Worm (Caenorhabditis elegans): ENCODE measurements around the gene ceh-75.

Gene ceh-75

ce11 chrV:9909624-9910023 lies 11.5 kb upstream of the ceh-75 start:
- TF ChIP-seq elt-3 (tag; optimal IDR thresholded peaks at IDR 0.05) (no peak), ZK546.5 (tag; optimal IDR thresholded peaks at IDR 0.05) (no peak), sem-4 (tag; optimal IDR thresholded peaks at IDR 0.05) (no peak), zag-1 (tag; optimal IDR thresholded peaks at IDR 0.05) (no peak), peb-1 (tag; optimal IDR thresholded peaks at IDR 0.05) (no peak), lin-11 (tag; optimal IDR thresholded peaks at IDR 0.05) (no peak), F13H6.1 (tag; optimal IDR thresholded peaks at IDR 0.05) (no peak), nhr-129 (tag; optimal IDR thresholded peaks at IDR 0.05) (no peak), elt-1 (tag; optimal IDR thresholded peaks at IDR 0.05) (no peak), nhr-12 (tag; optimal IDR thresholded peaks at IDR 0.05) (no peak), dmd-4 (tag; optimal IDR thresholded peaks at IDR 0.05) (no peak), egl-27 (tag; optimal IDR thresholded peaks at IDR 0.05) (no peak), mbf-1 (tag; optimal IDR thresholded peaks at IDR 0.05) (no peak), unc-39 (tag; optimal IDR thresholded peaks at IDR 0.05) (no peak), nhr-23 (tag; optimal IDR thresholded peaks at IDR 0.05) (no peak)

DNA sequence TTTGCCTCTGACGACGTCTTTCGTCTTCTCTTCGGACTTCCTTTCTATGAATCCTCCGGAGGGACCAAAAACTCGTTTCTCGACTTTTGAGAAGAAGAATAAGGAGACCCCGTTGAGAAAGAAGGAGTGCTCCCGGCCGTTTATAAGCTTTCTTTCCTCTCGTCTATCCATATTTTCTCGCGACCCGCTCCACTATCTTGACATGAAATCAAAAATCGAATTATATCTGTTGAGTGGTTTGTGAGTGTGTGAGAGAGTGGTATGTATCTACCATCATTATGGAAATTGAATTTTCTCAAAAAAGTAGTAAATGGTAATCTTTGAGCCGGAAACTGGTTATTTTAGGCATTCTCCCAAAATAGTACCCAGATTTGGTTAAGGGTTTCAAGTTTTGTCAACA lies 10.0 kb upstream of the ceh-75 start:
- TF ChIP-seq Y55F3AM.14 (GFP tag; optimal IDR thresholded peaks at IDR 0.05) (no peak), ZK546.5 (tag; optimal IDR thresholded peaks at IDR 0.05) (no peak), lin-11 (tag; optimal IDR thresholded peaks at IDR 0.05) (no peak), nhr-6 (tag; optimal IDR thresholded peaks at IDR 0.05) (no peak), nhr-77 (tag; optimal IDR thresholded peaks at IDR 0.05) (no peak), egl-27 (tag; optimal IDR thresholded peaks at IDR 0.05) (no peak), mab-5 (tag; optimal IDR thresholded peaks at IDR 0.05) (no peak), peb-1 (tag; optimal IDR thresholded peaks at IDR 0.05) (no peak), sma-3 (GFP tag; optimal IDR thresholded peaks at IDR 0.05) (no peak), elt-3 (tag; optimal IDR thresholded peaks at IDR 0.05) (no peak), nhr-10 (tag; optimal IDR thresholded peaks at IDR 0.05) (no peak), F13H6.1 (tag; optimal IDR thresholded peaks at IDR 0.05) (no peak)

DNA sequence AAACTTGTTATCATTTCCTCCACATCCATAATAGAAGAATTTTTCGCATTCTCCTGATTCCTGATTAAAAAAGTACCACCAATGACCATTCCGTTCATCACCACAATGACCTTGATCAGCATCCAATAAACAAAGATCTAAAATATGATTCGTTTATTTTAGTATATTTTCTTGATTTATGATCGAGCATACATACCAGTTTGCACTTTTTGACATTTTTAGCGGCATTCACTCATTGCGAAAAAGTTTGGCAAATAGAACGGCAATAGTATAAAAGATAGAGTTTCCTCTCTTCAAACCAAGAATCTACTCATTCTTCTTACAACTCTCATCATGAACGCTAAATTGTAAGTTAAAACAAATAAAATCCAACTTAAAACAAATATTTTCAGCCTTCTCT lies 7.3 kb upstream of the ceh-75 start, which contains the start of gene fipr-10:
Gene fipr-10, plus strand, starts transcription at position 301 of the 400 bp plus-strand sequence.
- no peak for TF ChIP-seq ztf-4 (tag; optimal IDR thresholded peaks at IDR 0.05)
- no peak for TF ChIP-seq C34F6.9 (tag; optimal IDR thresholded peaks at IDR 0.05)
- no peak for TF ChIP-seq mdl-1 (tag; optimal IDR thresholded peaks at IDR 0.05)
- no peak for TF ChIP-seq mbf-1 (tag; optimal IDR thresholded peaks at IDR 0.05)
- TF ChIP-seq Y55F3AM.14 (GFP tag; optimal IDR thresholded peaks at IDR 0.05), result no peak
- no peak for TF ChIP-seq ceh-16 (tag; optimal IDR thresholded peaks at IDR 0.05)
- TF ChIP-seq dmd-4 (tag; optimal IDR thresholded peaks at IDR 0.05), result no peak
- no peak for TF ChIP-seq ztf-1 (GFP tag; conservative IDR thresholded peaks at IDR 0.05)
- no peak for TF ChIP-seq snpc-4 (tag; optimal IDR thresholded peaks at IDR 0.05)
- no peak for TF ChIP-seq nhr-11 (tag; optimal IDR thresholded peaks at IDR 0.05)
- TF ChIP-seq alr-1 (tag; optimal IDR thresholded peaks at IDR 0.05), result no peak
- TF ChIP-seq nhr-237 (tag; optimal IDR thresholded peaks at IDR 0.05), result no peak
- TF ChIP-seq nhr-6 (tag; optimal IDR thresholded peaks at IDR 0.05), result no peak
- TF ChIP-seq ama-1 (optimal IDR thresholded peaks at IDR 0.05), result no peak
- TF ChIP-seq aly-2 (tag; optimal IDR thresholded peaks at IDR 0.05), result no peak
- TF ChIP-seq peb-1 (tag; optimal IDR thresholded peaks at IDR 0.05), result no peak
- TF ChIP-seq nhr-77 (tag; optimal IDR thresholded peaks at IDR 0.05), result no peak

ce11 chrV:9915021-9915420 lies 6.1 kb upstream of the ceh-75 start, which contains the start of gene mec-9:
Gene mec-9 (minus strand): TSS chrV:9915121.
- TF ChIP-seq unc-55 (GFP tag; optimal IDR thresholded peaks at IDR 0.05) (peak; percentile 73), ztf-11 (tag; optimal IDR thresholded peaks at IDR 0.05) (no peak)

- no peak for TF ChIP-seq crh-2 (tag; optimal IDR thresholded peaks at IDR 0.05)
- TF ChIP-seq ZK546.5 (tag; optimal IDR thresholded peaks at IDR 0.05), result no peak
- no peak for TF ChIP-seq elt-3 (tag; optimal IDR thresholded peaks at IDR 0.05)
- no peak for TF ChIP-seq alr-1 (tag; optimal IDR thresholded peaks at IDR 0.05)
- TF ChIP-seq R02D3.7 (tag; optimal IDR thresholded peaks at IDR 0.05), result no peak
- no peak for TF ChIP-seq unc-62 (GFP tag; optimal IDR thresholded peaks at IDR 0.05)
- no peak for TF ChIP-seq nhr-25 (tag; optimal IDR thresholded peaks at IDR 0.05)
- no peak for TF ChIP-seq sma-9 (GFP tag; optimal IDR thresholded peaks at IDR 0.05)
- TF ChIP-seq sma-9 (tag; optimal IDR thresholded peaks at IDR 0.05), result no peak
- no peak for TF ChIP-seq sem-4 (tag; optimal IDR thresholded peaks at IDR 0.05)
- TF ChIP-seq egl-27 (tag; optimal IDR thresholded peaks at IDR 0.05), result no peak
- TF ChIP-seq mdl-1 (tag; optimal IDR thresholded peaks at IDR 0.05), result no peak
- TF ChIP-seq nhr-12 (tag; optimal IDR thresholded peaks at IDR 0.05), result no peak
- TF ChIP-seq ztf-4 (tag; optimal IDR thresholded peaks at IDR 0.05), result no peak
- no peak for TF ChIP-seq nhr-23 (tag; optimal IDR thresholded peaks at IDR 0.05)
Observed at ce11 chrV:9916665-9917064, 4.5 kb upstream of the ceh-75 start, which contains the start of gene C50H2.4. Gene C50H2.4 (plus strand): TSS chrV:9916965.
